Worm (Caenorhabditis elegans) whole organism, young adult: Measurements from ENCODE around the gene tald-1.
A peak's percentile ranks its signal among the peaks of the same experiment; 100 is the strongest.

Experiments used
- F10E7.11 ChIP-seq: sonication (generic microtip); optimal IDR thresholded peaks from 2 replicates; lab custom pipeline; 2017; ENCODE audit warnings: mild to moderate bottlenecking, missing genetic modification characterization, moderate library complexity, missing compliant biosample characterization
- F23B12.7 ChIP-seq: sonication (generic microtip); optimal IDR thresholded peaks from 2 replicates; lab custom pipeline; 2017; ENCODE audit warnings: missing genetic modification characterization, mild to moderate bottlenecking, missing compliant biosample characterization, antibody characterized with exemption, moderate library complexity; ENCODE audit not compliant: insufficient read depth
- F37B4.10 ChIP-seq: fragments of 200-800 bp; sonication (Bioruptor generic); IDR thresholded peaks from 2 replicates; pipeline ENCODE4 v1.3.6; 2022; ENCODE audit warnings: missing genetic modification characterization, missing compliant biosample characterization
- K12H6.12 ChIP-seq: fragments of 200-800 bp; sonication (Bioruptor generic); optimal IDR thresholded peaks from 2 replicates; lab custom pipeline; 2018; ENCODE audit warnings: mild to moderate bottlenecking, missing genetic modification characterization, missing compliant biosample characterization
- Y53G8AR.9 ChIP-seq: fragments of 200-800 bp; sonication (Bioruptor generic); conservative IDR thresholded peaks from 2 replicates; pipeline ENCODE4 v1.3.6; 2022; ENCODE audit warnings: missing genetic modification reagents, missing genetic modification characterization, missing compliant biosample characterization
- Y95B8A.8 ChIP-seq: fragments of 200-800 bp; sonication (Bioruptor generic); IDR thresholded peaks from 2 replicates; pipeline ENCODE4 v1.3.6; 2022; ENCODE audit warnings: missing genetic modification reagents, missing genetic modification characterization, missing compliant biosample characterization
- ccch-3 ChIP-seq: fragments of 200-800 bp; sonication (Bioruptor generic); optimal IDR thresholded peaks from 2 replicates; lab custom pipeline; 2018; ENCODE audit warnings: mild to moderate bottlenecking, missing genetic modification characterization, missing compliant biosample characterization
- ceh-27 ChIP-seq: fragments of 200-800 bp; sonication (Bioruptor generic); optimal IDR thresholded peaks from 2 replicates; lab custom pipeline; 2018; ENCODE audit warnings: mild to moderate bottlenecking, missing genetic modification characterization, moderate library complexity, missing compliant biosample characterization
- dox-1 ChIP-seq: fragments of 200-800 bp; sonication (Bioruptor generic); IDR thresholded peaks from 2 replicates; pipeline ENCODE4 v1.3.6; 2022; ENCODE audit warnings: missing genetic modification reagents, missing genetic modification characterization, missing compliant biosample characterization
- dpl-1 ChIP-seq: fragments of 150-350 bp; optimal IDR thresholded peaks from 2 replicates; lab custom pipeline; 2014; ENCODE audit warnings: missing biosample characterization, missing genetic modification reagents, missing genetic modification characterization
- egrh-3 ChIP-seq: fragments of 200-800 bp; sonication (Bioruptor generic); IDR thresholded peaks from 2 replicates; pipeline ENCODE4 v1.3.6; 2022; ENCODE audit warnings: missing genetic modification reagents, missing genetic modification characterization, missing compliant biosample characterization
- ekl-4 ChIP-seq: fragments of 200-800 bp; sonication (Bioruptor generic); IDR thresholded peaks from 2 replicates; pipeline ENCODE4 v1.3.6; 2022; ENCODE audit warnings: missing genetic modification reagents, missing genetic modification characterization, missing compliant biosample characterization
- fkh-3 ChIP-seq: sonication (generic microtip); optimal IDR thresholded peaks from 2 replicates; lab custom pipeline; 2016; ENCODE audit warnings: mild to moderate bottlenecking, missing genetic modification characterization, missing compliant biosample characterization
- lin-26 ChIP-seq: fragments of 200-800 bp; sonication (Bioruptor generic); IDR thresholded peaks from 2 replicates; pipeline ENCODE4 v1.3.6; 2022; ENCODE audit warnings: missing genetic modification reagents, missing genetic modification characterization, missing compliant biosample characterization
- lin-35 ChIP-seq, 3 experiments: fragments of 150-350 bp in 2 of 3; sonication (generic microtip) in 1 of 3; optimal IDR thresholded peaks; 2 replicates each; lab custom pipeline; 2014 to 2018; ENCODE audit warnings: missing biosample characterization in 3 of 3, missing genetic modification characterization in 3 of 3, missing genetic modification reagents in 3 of 3
- lin-40 ChIP-seq: sonication (generic microtip); optimal IDR thresholded peaks from 2 replicates; lab custom pipeline; 2016; ENCODE audit warnings: missing genetic modification characterization, mild to moderate bottlenecking, missing compliant biosample characterization, missing genotype, missing genetic modification reagents
- madf-6 ChIP-seq: fragments of 200-800 bp; sonication (Bioruptor generic); IDR thresholded peaks from 2 replicates; pipeline ENCODE4 v1.3.6; 2022; ENCODE audit warnings: missing genetic modification reagents, missing genetic modification characterization, missing compliant biosample characterization
- mcd-1 ChIP-seq: fragments of 200-800 bp; sonication (Bioruptor generic); IDR thresholded peaks from 2 replicates; pipeline ENCODE4 v1.3.6; 2022; ENCODE audit warnings: missing genetic modification reagents, missing genetic modification characterization, missing compliant biosample characterization
- nhr-27 ChIP-seq: fragments of 200-800 bp; sonication (Bioruptor generic); optimal IDR thresholded peaks from 2 replicates; lab custom pipeline; 2018; ENCODE audit warnings: mild to moderate bottlenecking, missing genetic modification characterization, moderate library complexity, missing compliant biosample characterization
- rcor-1 ChIP-seq: fragments of 200-800 bp; sonication (Bioruptor generic); IDR thresholded peaks from 2 replicates; pipeline ENCODE4 v1.3.6; 2022; ENCODE audit warnings: missing genetic modification reagents, missing genetic modification characterization, missing compliant biosample characterization
- repo-1 ChIP-seq: sonication (generic microtip); optimal IDR thresholded peaks from 2 replicates; lab custom pipeline; 2017; ENCODE audit warnings: mild to moderate bottlenecking, missing genetic modification characterization, missing compliant biosample characterization
- sea-2 ChIP-seq: fragments of 200-800 bp; sonication (Bioruptor generic); IDR thresholded peaks from 2 replicates; pipeline ENCODE4 v1.3.6; 2022; ENCODE audit warnings: missing genetic modification characterization, missing compliant biosample characterization
- snpc-1.3 ChIP-seq: sonication (generic microtip); optimal IDR thresholded peaks from 2 replicates; lab custom pipeline; 2017; ENCODE audit warnings: missing genetic modification characterization, mild to moderate bottlenecking, missing compliant biosample characterization, antibody characterized with exemption, moderate library complexity, missing genotype, missing genetic modification reagents; ENCODE audit not compliant: insufficient read depth
- snpc-3.4 ChIP-seq: sonication (generic microtip); optimal IDR thresholded peaks from 2 replicates; lab custom pipeline; 2017; ENCODE audit warnings: missing genetic modification characterization, mild to moderate bottlenecking, missing compliant biosample characterization, antibody characterized with exemption, moderate library complexity, missing genotype, missing genetic modification reagents
- tbp1 ChIP-seq: fragments of 200-800 bp; sonication (Bioruptor generic); optimal IDR thresholded peaks from 2 replicates; lab custom pipeline; 2018; ENCODE audit warnings: mild to moderate bottlenecking, missing genetic modification characterization, missing compliant biosample characterization
- xnd-1 ChIP-seq: sonication (generic microtip); optimal IDR thresholded peaks from 2 replicates; lab custom pipeline; 2016; ENCODE audit warnings: missing genotype, missing genetic modification reagents, missing genetic modification characterization, missing compliant biosample characterization
- zfh-2 ChIP-seq: fragments of 200-800 bp; sonication (Bioruptor generic); conservative IDR thresholded peaks from 2 replicates; pipeline ENCODE4 v1.3.6; 2022; ENCODE audit warnings: missing genetic modification reagents, missing genetic modification characterization, missing compliant biosample characterization
- ztf-25 ChIP-seq: fragments of 200-800 bp; sonication (Bioruptor generic); IDR thresholded peaks from 2 replicates; pipeline ENCODE4 v1.3.6; 2022; ENCODE audit warnings: missing genetic modification reagents, missing genetic modification characterization, missing compliant biosample characterization

The tald-1 gene

ce11 chrIV:4397586-4397985, 11.1 kb downstream of the tald-1 start:
- TF ChIP-seq snpc-1.3 (tag; lab: Kevin White, UChicago), result no peak
- no peak for TF ChIP-seq K12H6.12 (tag; lab: Kevin White, UChicago)
- TF ChIP-seq ceh-27, result no peak
- TF ChIP-seq tbp1 (GFP tag; lab: Kevin White, UChicago), result no peak
- TF ChIP-seq madf-6 (GFP tag; lab: Robert Waterston, UW), result no peak
- no peak for TF ChIP-seq rcor-1 (GFP tag; lab: Robert Waterston, UW)
- TF ChIP-seq repo-1 (tag; lab: Kevin White, UChicago), result no peak
- TF ChIP-seq F10E7.11, result no peak
- no peak for TF ChIP-seq snpc-3.4
- TF ChIP-seq sea-2 (GFP tag; lab: Robert Waterston, UW), result no peak
- no peak for TF ChIP-seq fkh-3 (tag; lab: Kevin White, UChicago)
- TF ChIP-seq ztf-25 (GFP tag; lab: Robert Waterston, UW), result no peak
- no peak for TF ChIP-seq nhr-27
- TF ChIP-seq zfh-2 (GFP tag; lab: Robert Waterston, UW), result no peak

- TF ChIP-seq egrh-3 (peak; percentile 36; the same call in 1 of the 2 replicates), xnd-1 (tag; lab: Kevin White, UChicago) (no peak), lin-35 (GFP tag; optimal IDR thresholded peaks at IDR 0.05; lab: Kevin White, UChicago) (peak in 1 of 3 experiments; percentile 8), ekl-4 (0 out of 2 replicates have a peak, but pooled peaks have one; percentile 45), zfh-2 (GFP tag; lab: Robert Waterston, UW) (peak; percentile 85)
These were observed 12.0 kb downstream of the tald-1 start for ce11 chrIV:4398420-4398819.

- no peak for TF ChIP-seq Y53G8AR.9 (GFP tag; lab: Robert Waterston, UW)
- no peak for TF ChIP-seq F23B12.7 (tag; lab: Kevin White, UChicago)
- TF ChIP-seq ccch-3 (GFP tag; lab: Kevin White, UChicago), result no peak
These were observed 12.4 kb downstream of the tald-1 start for ce11 chrIV:4398890-4399289.

ce11 chrIV:4399418-4400136, 13.1 kb downstream of the tald-1 start:
- peak; percentile 47; the same call in 1 of the 2 replicates for TF ChIP-seq lin-26
- 0 out of 2 replicates have a peak, but pooled peaks have one; percentile 24 for TF ChIP-seq mcd-1
- no peak for TF ChIP-seq Y95B8A.8 (GFP tag; lab: Robert Waterston, UW)
- peak; percentile 85 for TF ChIP-seq egrh-3
- peak; percentile 94 for TF ChIP-seq zfh-2 (GFP tag; lab: Robert Waterston, UW)
- 0 out of 2 replicates have a peak, but pooled peaks have one; percentile 30 for TF ChIP-seq dox-1 (GFP tag; lab: Robert Waterston, UW)
- 0 out of 2 replicates have a peak, but pooled peaks have one; percentile 10 for TF ChIP-seq F37B4.10 (GFP tag; lab: Robert Waterston, UW)
- TF ChIP-seq lin-40 (tag; lab: Kevin White, UChicago), result peak; percentile 3
- no peak for TF ChIP-seq dpl-1 (GFP tag; lab: Kevin White, UChicago)
